Fruit fly (Drosophila melanogaster) whole organism, embryonic: ENCODE data around the gene CG6254.

Experiments used
- Awh ChIP-seq: fragments of 200-800 bp; sonication (Bioruptor generic); IDR thresholded peaks from 2 replicates; pipeline ENCODE4, ENCODE4 v1.3.6; 2022; ENCODE audit warnings: missing biosample characterization, missing genetic modification characterization
- CG10209 ChIP-seq: fragments of 200-800 bp; sonication (Bioruptor generic); optimal IDR thresholded peaks from 3 replicates; lab custom pipeline; 2017; ENCODE audit warnings: missing biosample characterization, mild to moderate bottlenecking, missing genetic modification characterization, missing genetic modification reagents
- CG11085 ChIP-seq: fragments of 200-800 bp; sonication (Bioruptor generic); IDR thresholded peaks from 2 replicates; pipeline ENCODE4 v1.3.6; 2022; ENCODE audit warnings: missing biosample characterization, missing genetic modification characterization
- CG12071 ChIP-seq: fragments of 200-800 bp; sonication (Bioruptor generic); optimal IDR thresholded peaks from 3 replicates; lab custom pipeline; 2018; ENCODE audit warnings: missing biosample characterization, mild to moderate bottlenecking, missing genetic modification characterization
- CG2116 ChIP-seq: fragments of 200-800 bp; sonication (Bioruptor generic); optimal IDR thresholded peaks from 3 replicates; lab custom pipeline; 2018; ENCODE audit warnings: missing biosample characterization, mild to moderate bottlenecking, missing genetic modification characterization
- CG30020 ChIP-seq: fragments of 200-800 bp; optimal IDR thresholded peaks from 2 replicates; lab custom pipeline; 2019; ENCODE audit warnings: missing biosample characterization, mild to moderate bottlenecking, missing genetic modification characterization, moderate library complexity
- CG4820 ChIP-seq: fragments of 200-800 bp; sonication (Bioruptor generic); optimal IDR thresholded peaks from 3 replicates; lab custom pipeline; 2016; ENCODE audit warnings: missing biosample characterization, missing genetic modification characterization
- CG6654 ChIP-seq: fragments of 200-800 bp; sonication (Bioruptor generic); optimal IDR thresholded peaks from 2 replicates; lab custom pipeline; 2017; ENCODE audit warnings: missing biosample characterization, mild to moderate bottlenecking, missing genetic modification characterization
- CG6791 ChIP-seq: fragments of 200-800 bp; sonication (Bioruptor generic); IDR thresholded peaks from 3 replicates; pipeline ENCODE4 v1.3.6; 2022; ENCODE audit warnings: missing biosample characterization, missing genetic modification characterization; ENCODE audit not compliant: partially characterized antibody
- CG6813 ChIP-seq: fragments of 200-800 bp; sonication (Bioruptor generic); optimal IDR thresholded peaks from 2 replicates; lab custom pipeline; 2017; ENCODE audit warnings: missing biosample characterization, missing genetic modification characterization, mild to moderate bottlenecking, moderate library complexity, missing genetic modification reagents
- CG7745 ChIP-seq: fragments of 200-800 bp; sonication (Bioruptor generic); optimal IDR thresholded peaks from 2 replicates; lab custom pipeline; 2018; ENCODE audit warnings: missing biosample characterization, mild to moderate bottlenecking, missing genetic modification characterization, moderate library complexity
- CG8924 ChIP-seq: fragments of 200-800 bp; optimal IDR thresholded peaks from 3 replicates; lab custom pipeline; 2019; ENCODE audit warnings: missing biosample characterization, mild to moderate bottlenecking, missing genetic modification characterization, moderate library complexity
- CG9876 ChIP-seq: fragments of 200-800 bp; sonication (Bioruptor generic); optimal IDR thresholded peaks from 2 replicates; lab custom pipeline; 2016; ENCODE audit warnings: missing biosample characterization, missing genetic modification characterization
- GATAe ChIP-seq: fragments of 200-800 bp; sonication (Bioruptor generic); conservative IDR thresholded peaks from 2 replicates; pipeline ENCODE4 v1.3.6; 2022; ENCODE audit warnings: missing biosample characterization, missing genetic modification characterization
- Gug ChIP-seq: fragments of 200-800 bp; sonication (Bioruptor generic); IDR thresholded peaks from 4 replicates; pipeline ENCODE4 v1.3.6; 2022; ENCODE audit warnings: missing biosample characterization, missing genetic modification characterization
- HLH4C ChIP-seq: fragments of 200-800 bp; sonication (Bioruptor generic); IDR thresholded peaks from 3 replicates; pipeline ENCODE4 v1.3.6; 2022; ENCODE audit warnings: missing biosample characterization, missing genetic modification characterization; ENCODE audit not compliant: partially characterized antibody
- Hmr ChIP-seq: fragments of 200-800 bp; sonication (Bioruptor generic); optimal IDR thresholded peaks from 3 replicates; lab custom pipeline; 2017; ENCODE audit warnings: mild to moderate bottlenecking, missing biosample characterization, missing genetic modification reagents, missing genetic modification characterization
- MBD-R2 ChIP-seq: fragments of 200-800 bp; sonication (Bioruptor generic); IDR thresholded peaks from 2 replicates; pipeline ENCODE4 v1.3.6; 2022; ENCODE audit warnings: missing biosample characterization, missing genetic modification characterization
- MESR4 ChIP-seq: fragments of 200-800 bp; sonication (Bioruptor generic); optimal IDR thresholded peaks from 2 replicates; lab custom pipeline; 2018; ENCODE audit warnings: missing biosample characterization, mild to moderate bottlenecking, missing genetic modification characterization, moderate library complexity
- Max ChIP-seq: fragments of 200-800 bp; sonication (Bioruptor generic); optimal IDR thresholded peaks from 2 replicates; lab custom pipeline; 2016; ENCODE audit warnings: missing biosample characterization, mild to moderate bottlenecking, missing genetic modification characterization
- Med ChIP-seq: fragments of 200-800 bp; sonication (Bioruptor generic); peaks from one replicate; lab custom pipeline; 2016; ENCODE audit warnings: missing biosample characterization, missing genetic modification characterization, mild to moderate bottlenecking, inconsistent platforms, moderate library complexity
- Nf-YA ChIP-seq: fragments of 200-800 bp; sonication (Bioruptor generic); IDR thresholded peaks from 2 replicates; pipeline ENCODE4 v1.3.6; 2022; ENCODE audit warnings: missing biosample characterization, missing genetic modification characterization
- Sin3A ChIP-seq: fragments of >200 bp; optimal IDR thresholded peaks from 2 replicates; lab custom pipeline; 2018
- Ssrp ChIP-seq: fragments of 200-800 bp; sonication (Bioruptor generic); optimal IDR thresholded peaks from 2 replicates; lab custom pipeline; 2018; ENCODE audit warnings: missing biosample characterization, mild to moderate bottlenecking, missing genetic modification characterization, moderate library complexity
- ash1 ChIP-seq: fragments of 200-800 bp; sonication (Bioruptor generic); optimal IDR thresholded peaks from 2 replicates; lab custom pipeline; 2018; ENCODE audit warnings: missing biosample characterization, mild to moderate bottlenecking, missing genetic modification characterization
- ato ChIP-seq: fragments of 200-800 bp; sonication (Bioruptor generic); IDR thresholded peaks from 2 replicates; pipeline ENCODE4 v1.3.6; 2022; ENCODE audit warnings: missing biosample characterization, missing genetic modification characterization; ENCODE audit not compliant: partially characterized antibody
- az2 ChIP-seq: fragments of 200-800 bp; sonication (Bioruptor generic); optimal IDR thresholded peaks from 3 replicates; lab custom pipeline; 2016; ENCODE audit warnings: missing biosample characterization, missing genetic modification characterization
- bigmax ChIP-seq: fragments of 200-800 bp; sonication (Bioruptor generic); optimal IDR thresholded peaks from 2 replicates; lab custom pipeline; 2018; ENCODE audit warnings: missing biosample characterization, mild to moderate bottlenecking, missing genetic modification characterization
- br ChIP-seq: fragments of >200 bp; optimal IDR thresholded peaks from 2 replicates; lab custom pipeline; 2017
- ci ChIP-seq: fragments of 200-800 bp; sonication (Bioruptor generic); IDR thresholded peaks from 3 replicates; pipeline ENCODE4 v1.3.6; 2022; ENCODE audit warnings: missing biosample characterization, missing genetic modification characterization
- crc ChIP-seq: fragments of 200-800 bp; sonication (Bioruptor generic); optimal IDR thresholded peaks from 2 replicates; lab custom pipeline; 2016; ENCODE audit warnings: missing biosample characterization, missing genetic modification characterization
- croc ChIP-seq: fragments of 200-800 bp; sonication (Bioruptor generic); conservative IDR thresholded peaks from 3 replicates; pipeline ENCODE4 v1.3.6; 2022; ENCODE audit warnings: missing biosample characterization, missing genetic modification characterization
- crp ChIP-seq, 2 experiments: fragments of 200-800 bp; sonication (Bioruptor generic); optimal IDR thresholded peaks; 2 replicates in 1 of 2; 3 replicates in 1 of 2; lab custom pipeline; 2017; ENCODE audit warnings: missing biosample characterization in 2 of 2, missing genetic modification characterization in 2 of 2, mild to moderate bottlenecking in 1 of 2, moderate library complexity in 1 of 2
- emc ChIP-seq: fragments of 200-800 bp; sonication (Bioruptor generic); optimal IDR thresholded peaks from 2 replicates; lab custom pipeline; 2016; ENCODE audit warnings: missing biosample characterization, missing genetic modification characterization
- gce ChIP-seq: fragments of 200-800 bp; sonication (Bioruptor generic); IDR thresholded peaks from 3 replicates; pipeline ENCODE4 v1.3.6; 2022; ENCODE audit warnings: missing biosample characterization, missing genetic modification characterization
- gcm2 ChIP-seq: fragments of 200-800 bp; sonication (Bioruptor generic); optimal IDR thresholded peaks from 2 replicates; lab custom pipeline; 2016; ENCODE audit warnings: missing biosample characterization, missing genetic modification characterization
- hbn ChIP-seq: fragments of 200-800 bp; sonication (Bioruptor generic); IDR thresholded peaks from 2 replicates; pipeline ENCODE4 v1.3.6; 2022; ENCODE audit warnings: missing biosample characterization, missing genetic modification characterization; ENCODE audit not compliant: partially characterized antibody
- jigr1 ChIP-seq: fragments of 200-800 bp; sonication (Bioruptor generic); IDR thresholded peaks from 3 replicates; pipeline ENCODE4 v1.3.6; 2022; ENCODE audit warnings: missing biosample characterization, missing genetic modification characterization
- ken ChIP-seq: fragments of 200-800 bp; sonication (Bioruptor generic); IDR thresholded peaks from 3 replicates; pipeline ENCODE4 v1.3.6; 2022; ENCODE audit warnings: missing biosample characterization, missing genetic modification characterization
- lab ChIP-seq: fragments of 200-800 bp; sonication (Bioruptor generic); optimal IDR thresholded peaks from 3 replicates; lab custom pipeline; 2017; ENCODE audit warnings: missing biosample characterization, missing genetic modification characterization, mild to moderate bottlenecking, moderate library complexity, missing genetic modification reagents
- lilli ChIP-seq: fragments of 200-800 bp; sonication (Bioruptor generic); optimal IDR thresholded peaks from 3 replicates; lab custom pipeline; 2016; ENCODE audit warnings: missing biosample characterization, missing genetic modification characterization
- nerfin-2 ChIP-seq: fragments of 200-800 bp; sonication (Bioruptor generic); IDR thresholded peaks from 2 replicates; pipeline ENCODE4 v1.3.6; 2022; ENCODE audit warnings: missing biosample characterization, missing genetic modification characterization; ENCODE audit not compliant: partially characterized antibody
- otp ChIP-seq: fragments of 200-800 bp; sonication (Bioruptor generic); IDR thresholded peaks from 3 replicates; pipeline ENCODE4, ENCODE4 v1.3.6; 2022; ENCODE audit warnings: missing biosample characterization, missing genetic modification characterization
- psq ChIP-seq: fragments of 200-800 bp; sonication (Bioruptor generic); optimal IDR thresholded peaks from 2 replicates; lab custom pipeline; 2017; ENCODE audit warnings: missing biosample characterization, missing genetic modification characterization
- slbo ChIP-seq: fragments of 200-800 bp; sonication (Bioruptor generic); IDR thresholded peaks from 2 replicates; pipeline ENCODE4 v1.3.6; 2022; ENCODE audit warnings: missing biosample characterization, missing genetic modification characterization
- slou ChIP-seq: fragments of 200-800 bp; sonication (Bioruptor generic); optimal IDR thresholded peaks from 3 replicates; lab custom pipeline; 2016; ENCODE audit warnings: missing biosample characterization, missing genetic modification characterization
- stwl ChIP-seq: fragments of 200-800 bp; sonication (Bioruptor generic); optimal IDR thresholded peaks from 3 replicates; lab custom pipeline; 2018; ENCODE audit warnings: missing biosample characterization, mild to moderate bottlenecking, missing genetic modification characterization, moderate library complexity
- sug ChIP-seq: fragments of 200-800 bp; optimal IDR thresholded peaks from 2 replicates; lab custom pipeline; 2019; ENCODE audit warnings: missing biosample characterization, mild to moderate bottlenecking, missing genetic modification characterization, moderate library complexity
- tap ChIP-seq: fragments of 200-800 bp; optimal IDR thresholded peaks from 3 replicates; lab custom pipeline; 2019; ENCODE audit warnings: missing biosample characterization, mild to moderate bottlenecking, missing genetic modification characterization, moderate library complexity
- toy ChIP-seq: fragments of 200-800 bp; sonication (Bioruptor generic); IDR thresholded peaks from 2 replicates; pipeline ENCODE4 v1.3.6; 2022; ENCODE audit warnings: missing biosample characterization, missing genetic modification characterization
- vvl ChIP-seq: fragments of 200-800 bp; sonication (Bioruptor generic); IDR thresholded peaks from 2 replicates; pipeline ENCODE4 v1.3.6; 2022; ENCODE audit warnings: missing biosample characterization, missing genetic modification characterization
- wor ChIP-seq: fragments of 200-800 bp; sonication (Bioruptor generic); IDR thresholded peaks from 2 replicates; pipeline ENCODE4 v1.3.6; 2022; ENCODE audit warnings: missing biosample characterization, missing genetic modification characterization
- yki ChIP-seq: fragments of >200 bp; optimal IDR thresholded peaks from 3 replicates; lab custom pipeline; 2018

The CG6254 gene

DNA sequence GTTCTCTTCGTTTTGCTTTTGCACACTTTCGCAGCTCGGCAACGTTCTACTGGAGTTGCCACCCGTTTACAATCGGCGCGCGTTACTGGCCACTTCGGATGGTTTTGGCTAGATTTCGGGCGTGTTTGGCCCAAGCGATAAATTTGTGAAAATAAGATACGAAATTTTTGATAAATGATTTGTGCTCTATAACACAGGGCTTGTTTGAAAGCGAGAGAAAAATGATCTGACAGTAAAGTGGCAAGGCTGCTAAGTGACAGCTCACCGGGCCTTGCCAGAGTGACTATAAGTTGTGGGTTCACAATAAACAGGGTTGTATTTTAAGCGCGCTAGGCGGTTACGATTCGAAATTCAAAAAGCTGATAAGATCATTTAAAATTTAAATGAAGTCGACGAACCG is 51.2 kb downstream of the CG6254 start, which contains the start of gene Fmr1:
Gene Fmr1 (minus strand): TSS at position 184 of the 400 bp plus-strand sequence.
- TF ChIP-seq wor = no peak
- no peak for TF ChIP-seq Hmr
- TF ChIP-seq slbo (GFP tag; lab: Robert Waterston, UW) = peak; percentile 62
- TF ChIP-seq otp (GFP tag; lab: Robert Waterston, UW) = no peak
- peak; percentile 69; the same call in 3 of the 4 replicates for TF ChIP-seq Gug (GFP tag; lab: Robert Waterston, UW)
- no peak for TF ChIP-seq Nf-YA (GFP tag; lab: Robert Waterston, UW)
- peak; percentile 66 for TF ChIP-seq sug (tag; lab: Kevin White, UChicago)
- TF ChIP-seq CG10209 (GFP tag; lab: Kevin White, UChicago) = peak; percentile 28
- TF ChIP-seq gcm2 = no peak
- no peak for TF ChIP-seq br (lab: Kevin White, UChicago)
- peak; percentile 71 for TF ChIP-seq lilli (GFP tag; lab: Kevin White, UChicago)
- no peak for TF ChIP-seq yki (lab: Kevin White, UChicago)
- no peak for TF ChIP-seq ci (GFP tag; lab: Robert Waterston, UW)
- TF ChIP-seq MBD-R2 (GFP tag; lab: Robert Waterston, UW) = peak; percentile 33; the same call in 1 of the 2 replicates
- TF ChIP-seq Awh = no peak
- no peak for TF ChIP-seq ato (GFP tag; lab: Robert Waterston, UW)
- no peak for TF ChIP-seq GATAe (GFP tag; lab: Robert Waterston, UW)
- TF ChIP-seq CG6654 (GFP tag; lab: Kevin White, UChicago) = no peak
- no peak for TF ChIP-seq Ssrp (tag; lab: Kevin White, UChicago)
- no peak for TF ChIP-seq toy (GFP tag; lab: Robert Waterston, UW)
- TF ChIP-seq CG6813 = no peak
- TF ChIP-seq ash1 = no peak
- no peak for TF ChIP-seq CG12071 (GFP tag; lab: Kevin White, UChicago)
- no peak for TF ChIP-seq hbn
- no peak for TF ChIP-seq nerfin-2 (GFP tag; lab: Robert Waterston, UW)
- TF ChIP-seq az2 (GFP tag; lab: Kevin White, UChicago) = peak; percentile 26
- TF ChIP-seq Max (GFP tag; lab: Kevin White, UChicago) = peak; percentile 42
- TF ChIP-seq gce (GFP tag; lab: Robert Waterston, UW) = no peak
- peak; percentile 49 for TF ChIP-seq CG9876 (GFP tag; lab: Kevin White, UChicago)
- TF ChIP-seq MESR4 (GFP tag; lab: Kevin White, UChicago) = peak; percentile 24
- TF ChIP-seq bigmax (GFP tag; lab: Kevin White, UChicago) = peak; percentile 11
- no peak for TF ChIP-seq crp (GFP tag; optimal IDR thresholded peaks at IDR 0.05; lab: Kevin White, UChicago)
- TF ChIP-seq CG11085 = no peak
- no peak for TF ChIP-seq jigr1 (GFP tag; lab: Robert Waterston, UW)
- TF ChIP-seq stwl = peak; percentile 83
- TF ChIP-seq CG7745 (tag; lab: Kevin White, UChicago) = no peak
- peak; percentile 25 for TF ChIP-seq CG4820 (GFP tag; lab: Kevin White, UChicago)
- peak; percentile 99 for TF ChIP-seq Sin3A (lab: Kevin White, UChicago)
- TF ChIP-seq tap (tag; lab: Kevin White, UChicago) = no peak
- TF ChIP-seq Med (GFP tag; lab: Kevin White, UChicago) = peak; percentile 95
- TF ChIP-seq psq (GFP tag; lab: Kevin White, UChicago) = peak; percentile 97
- no peak for TF ChIP-seq HLH4C (GFP tag; lab: Robert Waterston, UW)
- TF ChIP-seq lab (GFP tag; lab: Kevin White, UChicago) = no peak
- TF ChIP-seq ken (GFP tag; lab: Robert Waterston, UW) = no peak
- TF ChIP-seq vvl = no peak
- peak; percentile 32 for TF ChIP-seq CG8924 (tag; lab: Kevin White, UChicago)
- TF ChIP-seq CG30020 (tag; lab: Kevin White, UChicago) = peak; percentile 28
- TF ChIP-seq crc (GFP tag; lab: Kevin White, UChicago) = peak; percentile 33
- TF ChIP-seq CG6791 = no peak
- peak; percentile 100 for TF ChIP-seq CG2116 (GFP tag; lab: Kevin White, UChicago)
- no peak for TF ChIP-seq slou (GFP tag; lab: Kevin White, UChicago)
- TF ChIP-seq croc (GFP tag; lab: Robert Waterston, UW) = no peak
- peak; percentile 60 for TF ChIP-seq emc
